Worm (Caenorhabditis elegans): Measurements from ENCODE around the gene C25E10.12.

DNA sequence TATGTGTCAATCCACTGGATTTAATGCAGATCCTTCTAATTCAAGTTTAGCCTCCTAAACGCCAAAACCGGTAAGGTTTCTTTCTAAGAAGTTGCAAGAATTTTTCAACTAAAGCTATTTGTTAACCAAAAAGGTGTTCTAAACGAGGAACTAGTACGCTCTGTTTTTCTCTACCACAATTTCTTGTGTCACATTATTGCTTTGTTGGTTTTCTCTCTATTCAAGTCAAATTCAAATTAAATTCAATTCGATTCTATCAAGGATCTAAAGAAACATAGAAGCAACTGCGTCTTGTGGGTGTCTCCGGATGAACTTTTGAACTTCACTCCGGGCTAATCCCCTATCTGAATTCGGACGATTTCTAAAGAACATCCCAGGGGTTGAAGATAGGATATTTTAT, 45.8 kb downstream of the C25E10.12 start, which contains the start of gene oac-40:
- TF ChIP-seq lin-11 (tag; optimal IDR thresholded peaks at IDR 0.05) (no peak), ztf-11 (tag; optimal IDR thresholded peaks at IDR 0.05) (no peak), sma-3 (GFP tag; optimal IDR thresholded peaks at IDR 0.05) (no peak), mdl-1 (tag; optimal IDR thresholded peaks at IDR 0.05) (no peak), C34F6.9 (tag; optimal IDR thresholded peaks at IDR 0.05) (no peak), nhr-129 (tag; optimal IDR thresholded peaks at IDR 0.05) (no peak)
